Worm (Caenorhabditis elegans) whole organism, young adult: ENCODE measurements around the gene slc-36.1.
A peak's percentile ranks its signal among the peaks of the same experiment; 100 is the strongest.

Experiments used
- B0019.2 ChIP-seq: fragments of 200-800 bp; sonication (Bioruptor generic); conservative IDR thresholded peaks from 2 replicates; pipeline ENCODE4 v1.3.6; 2022; ENCODE audit warnings: missing genetic modification reagents, missing genetic modification characterization, missing compliant biosample characterization
- B0035.1 ChIP-seq: sonication (generic microtip); optimal IDR thresholded peaks from 2 replicates; lab custom pipeline; 2016; ENCODE audit warnings: missing genetic modification characterization, mild to moderate bottlenecking, missing compliant biosample characterization, missing genotype, missing genetic modification reagents
- C17E4.6 ChIP-seq: fragments of 200-800 bp; sonication (Bioruptor generic); IDR thresholded peaks from 2 replicates; pipeline ENCODE4 v1.3.6; 2022; ENCODE audit warnings: missing genetic modification reagents, missing genetic modification characterization, missing compliant biosample characterization
- D2030.7 ChIP-seq: fragments of 200-800 bp; sonication (Bioruptor generic); IDR thresholded peaks from 2 replicates; pipeline ENCODE4 v1.3.6; 2022; ENCODE audit warnings: missing genetic modification reagents, missing genetic modification characterization, missing compliant biosample characterization
- F33H1.4 ChIP-seq: fragments of 200-800 bp; sonication (Bioruptor generic); IDR thresholded peaks from 2 replicates; pipeline ENCODE4 v1.3.6; 2022; ENCODE audit warnings: missing genetic modification reagents, missing genetic modification characterization, missing compliant biosample characterization
- F52B5.7 ChIP-seq: sonication (generic microtip); optimal IDR thresholded peaks from 2 replicates; lab custom pipeline; 2016; ENCODE audit warnings: mild to moderate bottlenecking, missing genetic modification characterization, missing compliant biosample characterization
- F57A8.1 ChIP-seq: fragments of 200-800 bp; sonication (Bioruptor generic); optimal IDR thresholded peaks from 2 replicates; lab custom pipeline; 2018; ENCODE audit warnings: mild to moderate bottlenecking, missing genetic modification characterization, moderate library complexity, missing compliant biosample characterization
- F57C9.4 ChIP-seq: sonication (generic microtip); optimal IDR thresholded peaks from 2 replicates; lab custom pipeline; 2017; ENCODE audit warnings: mild to moderate bottlenecking, missing genetic modification characterization, missing compliant biosample characterization
- Y95B8A.8 ChIP-seq: fragments of 200-800 bp; sonication (Bioruptor generic); IDR thresholded peaks from 2 replicates; pipeline ENCODE4 v1.3.6; 2022; ENCODE audit warnings: missing genetic modification reagents, missing genetic modification characterization, missing compliant biosample characterization
- atf-7 ChIP-seq: sonication (generic microtip); optimal IDR thresholded peaks from 2 replicates; lab custom pipeline; 2017; ENCODE audit warnings: mild to moderate bottlenecking, missing genetic modification characterization, missing compliant biosample characterization
- attf-5 ChIP-seq: fragments of 200-800 bp; sonication (Bioruptor generic); optimal IDR thresholded peaks from 2 replicates; lab custom pipeline; 2018; ENCODE audit warnings: mild to moderate bottlenecking, missing genetic modification characterization, missing compliant biosample characterization
- bed-2 ChIP-seq: fragments of 200-800 bp; sonication (Bioruptor generic); IDR thresholded peaks from 2 replicates; pipeline ENCODE4 v1.3.6; 2022; ENCODE audit warnings: missing genetic modification reagents, missing genetic modification characterization, missing compliant biosample characterization
- ceh-40 ChIP-seq: fragments of 200-800 bp; sonication (Bioruptor generic); IDR thresholded peaks from 2 replicates; pipeline ENCODE4 v1.3.6; 2022; ENCODE audit warnings: missing genetic modification characterization, missing compliant biosample characterization
- ceh-58 ChIP-seq: fragments of 200-800 bp; sonication (Bioruptor generic); IDR thresholded peaks from 2 replicates; pipeline ENCODE4 v1.3.6; 2022; ENCODE audit warnings: missing genetic modification characterization, missing compliant biosample characterization
- ceh-79 ChIP-seq: sonication (generic microtip); optimal IDR thresholded peaks from 2 replicates; lab custom pipeline; 2017; ENCODE audit warnings: mild to moderate bottlenecking, missing genetic modification characterization, missing compliant biosample characterization
- die-1 ChIP-seq: sonication (generic microtip); optimal IDR thresholded peaks from 2 replicates; lab custom pipeline; 2016; ENCODE audit warnings: missing genotype, mild to moderate bottlenecking, missing genetic modification characterization, missing compliant biosample characterization
- efl-1 ChIP-seq: fragments of 150-350 bp; optimal IDR thresholded peaks from 2 replicates; lab custom pipeline; 2014; ENCODE audit warnings: missing biosample characterization, missing genetic modification reagents, missing genetic modification characterization
- egl-18 ChIP-seq: fragments of 200-800 bp; sonication (Bioruptor generic); IDR thresholded peaks from 2 replicates; pipeline ENCODE4 v1.3.6; 2022; ENCODE audit warnings: missing genetic modification reagents, missing genetic modification characterization, missing compliant biosample characterization
- him-1 ChIP-seq: sonication (generic microtip); optimal IDR thresholded peaks from 2 replicates; lab custom pipeline; 2016; ENCODE audit warnings: missing genotype, missing genetic modification reagents, missing genetic modification characterization, missing compliant biosample characterization
- hlh-26 ChIP-seq: fragments of 200-800 bp; sonication (Bioruptor generic); conservative IDR thresholded peaks from 2 replicates; pipeline ENCODE4 v1.3.6; 2022; ENCODE audit warnings: missing genetic modification reagents, missing genetic modification characterization, missing compliant biosample characterization
- hrde-1 ChIP-seq: sonication (generic microtip); optimal IDR thresholded peaks from 2 replicates; lab custom pipeline; 2016; ENCODE audit warnings: missing genetic modification characterization, mild to moderate bottlenecking, missing compliant biosample characterization, moderate library complexity, missing genotype, missing genetic modification reagents, borderline replicate concordance
- hsf-1 ChIP-seq: fragments of 200-800 bp; sonication (Bioruptor generic); IDR thresholded peaks from 2 replicates; pipeline ENCODE4 v1.3.6; 2022; ENCODE audit warnings: missing genetic modification reagents, missing genetic modification characterization, missing compliant biosample characterization
- let-526 ChIP-seq: fragments of 200-800 bp; sonication (Bioruptor generic); IDR thresholded peaks from 2 replicates; pipeline ENCODE4 v1.3.6; 2022; ENCODE audit warnings: missing genetic modification reagents, missing genetic modification characterization, missing compliant biosample characterization
- lin-26 ChIP-seq: fragments of 200-800 bp; sonication (Bioruptor generic); IDR thresholded peaks from 2 replicates; pipeline ENCODE4 v1.3.6; 2022; ENCODE audit warnings: missing genetic modification reagents, missing genetic modification characterization, missing compliant biosample characterization
- lin-40 ChIP-seq: sonication (generic microtip); optimal IDR thresholded peaks from 2 replicates; lab custom pipeline; 2016; ENCODE audit warnings: missing genetic modification characterization, mild to moderate bottlenecking, missing compliant biosample characterization, missing genotype, missing genetic modification reagents
- lin-54 ChIP-seq: fragments of 200-800 bp; sonication (Bioruptor generic); optimal IDR thresholded peaks from 2 replicates; lab custom pipeline; 2018; ENCODE audit warnings: mild to moderate bottlenecking, missing genetic modification characterization, missing compliant biosample characterization
- lir-1 ChIP-seq: fragments of 200-800 bp; sonication (Bioruptor generic); conservative IDR thresholded peaks from 2 replicates; pipeline ENCODE4 v1.3.6; 2022; ENCODE audit warnings: missing genetic modification reagents, missing genetic modification characterization, missing compliant biosample characterization
- lsl-1 ChIP-seq: fragments of 200-800 bp; sonication (Bioruptor generic); optimal IDR thresholded peaks from 2 replicates; lab custom pipeline; 2018; ENCODE audit warnings: mild to moderate bottlenecking, missing genetic modification characterization, moderate library complexity, missing compliant biosample characterization
- lsy-27 ChIP-seq: sonication (generic microtip); optimal IDR thresholded peaks from 2 replicates; lab custom pipeline; 2017; ENCODE audit warnings: missing genetic modification characterization, mild to moderate bottlenecking, missing compliant biosample characterization, antibody characterized with exemption, missing genotype, borderline replicate concordance; ENCODE audit not compliant: insufficient read depth
- madf-6 ChIP-seq: fragments of 200-800 bp; sonication (Bioruptor generic); IDR thresholded peaks from 2 replicates; pipeline ENCODE4 v1.3.6; 2022; ENCODE audit warnings: missing genetic modification reagents, missing genetic modification characterization, missing compliant biosample characterization
- nfya-2 ChIP-seq: fragments of 200-800 bp; sonication (Bioruptor generic); IDR thresholded peaks from 2 replicates; pipeline ENCODE4 v1.3.6; 2022; ENCODE audit warnings: missing genetic modification reagents, missing genetic modification characterization, missing compliant biosample characterization
- nhr-90 ChIP-seq: sonication (generic microtip); optimal IDR thresholded peaks from 2 replicates; lab custom pipeline; 2016; ENCODE audit warnings: missing genotype, mild to moderate bottlenecking, missing genetic modification characterization, missing compliant biosample characterization
- pha-4 ChIP-seq: fragments of 150-350 bp; sonication (generic microtip); optimal IDR thresholded peaks from 2 replicates; lab custom pipeline; 2014; ENCODE audit warnings: missing biosample characterization, missing genetic modification reagents, missing genetic modification characterization
- rec-8 ChIP-seq, 2 experiments: sonication (generic microtip); optimal IDR thresholded peaks; 2 replicates each; lab custom pipeline; 2016; ENCODE audit warnings: mild to moderate bottlenecking in 2 of 2, missing genetic modification characterization in 2 of 2, missing genetic modification reagents in 2 of 2, missing genotype in 2 of 2, missing biosample characterization in 1 of 2, missing compliant biosample characterization in 1 of 2, moderate library complexity in 1 of 2
- snpc-3.4 ChIP-seq: sonication (generic microtip); optimal IDR thresholded peaks from 2 replicates; lab custom pipeline; 2017; ENCODE audit warnings: missing genetic modification characterization, mild to moderate bottlenecking, missing compliant biosample characterization, antibody characterized with exemption, moderate library complexity, missing genotype, missing genetic modification reagents
- snpc-4 ChIP-seq, 5 experiments: fragments of 150-350 bp in 1 of 5; sonication (generic microtip) in 4 of 5; optimal IDR thresholded peaks; 2 replicates each; lab custom pipeline; 2014 to 2018; ENCODE audit warnings: missing genetic modification characterization in 5 of 5, missing biosample characterization in 3 of 5, antibody characterized with exemption in 2 of 5, mild to moderate bottlenecking in 2 of 5, missing compliant biosample characterization in 2 of 5, missing genotype in 2 of 5, moderate library complexity in 2 of 5, missing genetic modification reagents in 1 of 5
- sptf-2 ChIP-seq: fragments of 200-800 bp; sonication (Bioruptor generic); optimal IDR thresholded peaks from 2 replicates; lab custom pipeline; 2018; ENCODE audit warnings: mild to moderate bottlenecking, missing genetic modification characterization, missing compliant biosample characterization
- ztf-18 ChIP-seq: sonication (generic microtip); optimal IDR thresholded peaks from 2 replicates; lab custom pipeline; 2016; ENCODE audit warnings: missing genotype, mild to moderate bottlenecking, missing genetic modification characterization, missing compliant biosample characterization
- ztf-3 ChIP-seq: fragments of 200-800 bp; sonication (Bioruptor generic); optimal IDR thresholded peaks from 2 replicates; lab custom pipeline; 2018; ENCODE audit warnings: mild to moderate bottlenecking, missing genetic modification characterization, missing compliant biosample characterization

Gene slc-36.1

DNA sequence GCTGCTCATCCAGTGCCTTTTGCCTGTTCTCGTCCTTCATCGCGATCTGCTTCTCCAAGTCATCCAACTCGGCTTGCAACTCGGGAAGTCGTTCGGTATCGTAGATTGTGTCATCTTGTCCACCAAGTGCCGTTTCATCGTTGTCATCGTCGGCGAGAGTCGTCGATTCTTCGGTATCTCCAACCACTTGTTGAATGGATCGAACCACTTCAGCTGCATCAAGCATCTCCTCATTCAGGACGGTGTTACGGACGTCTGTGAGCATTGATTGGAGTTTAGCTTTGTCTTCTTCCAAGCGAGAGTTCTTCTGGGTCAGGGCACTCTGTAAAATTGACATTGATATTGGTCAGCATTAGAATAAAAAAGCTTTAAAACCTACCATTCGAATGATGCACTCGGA lies 1.8 kb upstream of the slc-36.1 start:
- TF ChIP-seq lin-26: peak; percentile 35; the same call in 1 of the 2 replicates
- no peak for TF ChIP-seq rec-8 (tag; optimal IDR thresholded peaks at IDR 0.05; lab: Kevin White, UChicago)

DNA sequence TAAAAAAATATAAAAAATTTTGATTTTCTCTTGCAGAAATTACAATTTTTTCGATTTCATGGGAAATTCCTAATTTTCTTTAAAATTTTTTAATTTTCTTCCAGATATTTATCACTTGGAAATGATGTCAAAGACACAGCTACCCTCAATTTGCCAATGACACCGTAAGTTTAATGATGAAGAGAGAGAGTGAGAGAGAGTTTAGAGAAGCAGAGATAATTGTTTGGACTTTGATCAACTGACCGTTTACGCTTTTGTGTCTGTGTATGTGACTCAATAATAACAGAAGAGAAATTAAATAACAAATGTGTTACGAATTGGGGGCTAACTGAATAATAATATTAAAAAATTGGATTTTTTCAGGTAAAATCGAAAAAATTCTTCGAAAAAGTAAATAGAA lies 3.2 kb downstream of the slc-36.1 start:
- TF ChIP-seq attf-5 (GFP tag; lab: Kevin White, UChicago): peak; percentile 27
- no peak for TF ChIP-seq atf-7 (tag; lab: Kevin White, UChicago)
- TF ChIP-seq, all 124 proteins: peak for 1

DNA sequence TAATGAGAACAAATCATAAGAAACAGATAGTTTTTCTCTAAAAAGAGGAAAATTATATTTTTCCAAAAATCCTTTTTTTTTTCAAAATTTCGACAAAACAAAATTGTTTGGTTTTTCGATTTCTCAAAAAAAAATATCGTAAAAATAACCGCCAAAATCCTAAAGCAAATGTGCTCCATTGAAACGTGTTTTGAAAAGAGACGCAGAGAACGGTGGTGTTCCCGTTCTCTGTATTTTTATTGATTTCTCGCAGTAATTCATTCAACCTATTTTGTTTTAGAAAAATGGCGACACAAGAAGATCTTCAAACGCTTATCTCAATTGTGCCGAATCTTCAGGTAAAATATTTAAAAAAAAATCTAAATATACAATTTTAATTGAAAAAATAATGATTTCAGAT lies 6.5 kb downstream of the slc-36.1 start, which contains the start of gene Y43F4B.10:
Y43F4B.10 (plus strand) TSS at position 281 of the 400 bp plus-strand sequence.
- TF ChIP-seq attf-5 (GFP tag; lab: Kevin White, UChicago): peak; percentile 10
- no peak for TF ChIP-seq ztf-18 (tag; lab: Kevin White, UChicago)

- TF ChIP-seq lir-1 (GFP tag; lab: Robert Waterston, UW) (no peak), madf-6 (GFP tag; lab: Robert Waterston, UW) (peak; percentile 50), lin-54 (GFP tag; lab: Kevin White, UChicago) (no peak), F33H1.4 (GFP tag; lab: Robert Waterston, UW) (peak; percentile 48), lsl-1 (GFP tag; lab: Kevin White, UChicago) (peak; percentile 56)
These were observed 7.3 kb downstream of the slc-36.1 start for ce11 chrIII:13314636-13315035.

- TF ChIP-seq attf-5 (GFP tag; lab: Kevin White, UChicago) (no peak), let-526 (GFP tag; lab: Robert Waterston, UW) (no peak), B0035.1 (tag; lab: Kevin White, UChicago) (no peak), Y95B8A.8 (no peak), snpc-3.4 (no peak), die-1 (tag; lab: Kevin White, UChicago) (no peak), bed-2 (GFP tag; lab: Robert Waterston, UW) (no peak), ceh-79 (tag; lab: Kevin White, UChicago) (no peak), ceh-58 (GFP tag; lab: Robert Waterston, UW) (no peak), efl-1 (GFP tag; lab: Kevin White, UChicago) (no peak), ceh-40 (GFP tag; lab: Robert Waterston, UW) (no peak), lsy-27 (tag; lab: Kevin White, UChicago) (no peak), B0019.2 (GFP tag; lab: Robert Waterston, UW) (no peak), him-1 (tag; lab: Kevin White, UChicago) (no peak), sptf-2 (no peak), nhr-90 (no peak), D2030.7 (GFP tag; lab: Robert Waterston, UW) (no peak), F52B5.7 (tag; lab: Kevin White, UChicago) (no peak), egl-18 (GFP tag; lab: Robert Waterston, UW) (no peak), hsf-1 (GFP tag; lab: Robert Waterston, UW) (no peak)
- TF ChIP-seq, all 124 proteins: peak for 0
These were observed 7.8 kb downstream of the slc-36.1 start, which contains the start of gene dph-7 for ce11 chrIII:13315071-13315470. dph-7 (plus strand) TSS chrIII:13315123.

- TF ChIP-seq snpc-4 (GFP tag; optimal IDR thresholded peaks at IDR 0.05; lab: Kevin White, UChicago): no peak
- no peak for TF ChIP-seq snpc-4 (tag; optimal IDR thresholded peaks at IDR 0.05; lab: Kevin White, UChicago)
- TF ChIP-seq snpc-3.4: no peak
- no peak for TF ChIP-seq hlh-26 (GFP tag; lab: Robert Waterston, UW)
- TF ChIP-seq F57A8.1 (GFP tag; lab: Kevin White, UChicago): no peak
- no peak for TF ChIP-seq C17E4.6 (GFP tag; lab: Robert Waterston, UW)
- TF ChIP-seq F57C9.4: no peak
- no peak for TF ChIP-seq hsf-1 (GFP tag; lab: Robert Waterston, UW)
- no peak for TF ChIP-seq pha-4 (tag; lab: Kevin White, UChicago)
- TF ChIP-seq hrde-1 (tag; lab: Kevin White, UChicago): no peak
- TF ChIP-seq nfya-2 (GFP tag; lab: Robert Waterston, UW): no peak
- no peak for TF ChIP-seq attf-5 (GFP tag; lab: Kevin White, UChicago)
- TF ChIP-seq ztf-3 (GFP tag; lab: Kevin White, UChicago): no peak
- no peak for TF ChIP-seq die-1 (tag; lab: Kevin White, UChicago)
- TF ChIP-seq lin-40 (tag; lab: Kevin White, UChicago): no peak
These were observed 9.6 kb downstream of the slc-36.1 start for ce11 chrIII:13316935-13317334.
